Fruit fly (Drosophila melanogaster): ENCODE measurements around the gene CG11786.

The CG11786 gene

dm6 chr3R:25056488-25057157 lies 10.5 kb downstream of the CG11786 start (continued):
- TF ChIP-seq Aef1 (GFP tag; IDR thresholded peaks at IDR 0.05), result no peak
- no peak for TF ChIP-seq H15 (GFP tag; IDR thresholded peaks at IDR 0.05)
- TF ChIP-seq CG17385 (GFP tag; optimal IDR thresholded peaks at IDR 0.05), result no peak
- no peak for TF ChIP-seq sim (GFP tag; IDR thresholded peaks at IDR 0.05)
- no peak for TF ChIP-seq org-1 (GFP tag; optimal IDR thresholded peaks at IDR 0.05)
- peak; percentile 14 for TF ChIP-seq CG34376 (GFP tag; optimal IDR thresholded peaks at IDR 0.05)
- TF ChIP-seq gce (GFP tag; IDR thresholded peaks at IDR 0.05), result no peak
- TF ChIP-seq CG16863 (GFP tag; optimal IDR thresholded peaks at IDR 0.05), result no peak
- TF ChIP-seq CG17612 (GFP tag; IDR thresholded peaks at IDR 0.05), result no peak
- TF ChIP-seq z (GFP tag; IDR thresholded peaks at IDR 0.05), result no peak
- no peak for TF ChIP-seq Hand (GFP tag; optimal IDR thresholded peaks at IDR 0.05)
- no peak for TF ChIP-seq Nf-YB (GFP tag; optimal IDR thresholded peaks at IDR 0.05)
- no peak for TF ChIP-seq Camta (GFP tag; optimal IDR thresholded peaks at IDR 0.05)
- no peak for TF ChIP-seq Max (GFP tag; optimal IDR thresholded peaks at IDR 0.05)
- TF ChIP-seq wor (GFP tag; IDR thresholded peaks at IDR 0.05), result no peak
- no peak for TF ChIP-seq az2 (GFP tag; optimal IDR thresholded peaks at IDR 0.05)
- TF ChIP-seq CG14441 (GFP tag; IDR thresholded peaks at IDR 0.05), result no peak
- peak; percentile 8 for TF ChIP-seq kay (GFP tag; optimal IDR thresholded peaks at IDR 0.05)
- no peak for TF ChIP-seq disco-r (GFP tag; optimal IDR thresholded peaks at IDR 0.05)
- no peak for TF ChIP-seq CG11696 (GFP tag; IDR thresholded peaks at IDR 0.05)
- TF ChIP-seq tx (GFP tag; optimal IDR thresholded peaks at IDR 0.05), result no peak
- TF ChIP-seq row (GFP tag; IDR thresholded peaks at IDR 0.05), result no peak
- TF ChIP-seq ttk (GFP tag; IDR thresholded peaks at IDR 0.05), result no peak
- no peak for TF ChIP-seq Bgb (GFP tag; IDR thresholded peaks at IDR 0.05; ENCODE audit: partially characterized antibody)
- TF ChIP-seq CG18764 (GFP tag; optimal IDR thresholded peaks at IDR 0.05), result no peak
- TF ChIP-seq CG33557 (GFP tag; optimal IDR thresholded peaks at IDR 0.05), result no peak
- no peak for TF ChIP-seq CG12071 (GFP tag; optimal IDR thresholded peaks at IDR 0.05)
- TF ChIP-seq cg (GFP tag; optimal IDR thresholded peaks at IDR 0.05), result peak; percentile 52
- TF ChIP-seq pros (GFP tag; optimal IDR thresholded peaks at IDR 0.05), result no peak
- no peak for TF ChIP-seq pum (GFP tag; optimal IDR thresholded peaks at IDR 0.05)
- no peak for TF ChIP-seq CG9437 (GFP tag; optimal IDR thresholded peaks at IDR 0.05)
- peak in 1 of 2 experiments; percentile 35 for TF ChIP-seq Trl (optimal IDR thresholded peaks at IDR 0.05)
- TF ChIP-seq Trl (GFP tag; optimal IDR thresholded peaks at IDR 0.05), result no peak
- no peak for TF ChIP-seq CG6175 (GFP tag; IDR thresholded peaks at IDR 0.05)
- no peak for TF ChIP-seq lilli (GFP tag; optimal IDR thresholded peaks at IDR 0.05)
- TF ChIP-seq Atf3 (GFP tag; optimal IDR thresholded peaks at IDR 0.05), result no peak
- TF ChIP-seq ato (GFP tag; IDR thresholded peaks at IDR 0.05; ENCODE audit: partially characterized antibody), result no peak
- peak; percentile 97 for TF ChIP-seq kah (GFP tag; optimal IDR thresholded peaks at IDR 0.05)
- TF ChIP-seq cas (GFP tag; IDR thresholded peaks at IDR 0.05), result no peak
- no peak for TF ChIP-seq shn (GFP tag; optimal IDR thresholded peaks at IDR 0.05)
- TF ChIP-seq Ada2b (GFP tag; IDR thresholded peaks at IDR 0.05), result no peak
- TF ChIP-seq lmd (GFP tag; IDR thresholded peaks at IDR 0.05), result no peak
- no peak for TF ChIP-seq cato (GFP tag; optimal IDR thresholded peaks at IDR 0.05; ENCODE audit: borderline replicate concordance)
- no peak for TF ChIP-seq gro (GFP tag; optimal IDR thresholded peaks at IDR 0.05)
- no peak for TF ChIP-seq Fer1 (GFP tag; optimal IDR thresholded peaks at IDR 0.05)
- TF ChIP-seq CG11456 (GFP tag; IDR thresholded peaks at IDR 0.05), result no peak
- TF ChIP-seq CG12769 (tag; optimal IDR thresholded peaks at IDR 0.05), result peak; percentile 93
- TF ChIP-seq CG18599 (GFP tag; optimal IDR thresholded peaks at IDR 0.05), result no peak
- no peak for TF ChIP-seq nerfin-2 (GFP tag; IDR thresholded peaks at IDR 0.05; ENCODE audit: partially characterized antibody)
- TF ChIP-seq MBD-R2 (GFP tag; IDR thresholded peaks at IDR 0.05), result no peak
- peak in 1 of 2 experiments; percentile 69 for TF ChIP-seq eve (GFP tag; optimal IDR thresholded peaks at IDR 0.05)
- TF ChIP-seq fru (optimal IDR thresholded peaks at IDR 0.05), result no peak

Measured in whole organism, embryonic.